Fruit fly (Drosophila melanogaster) Kc167 (cell line): ENCODE results near the gene U4-U6-60K.

Source experiments
- Myc ChIP-seq: fragments of >200 bp; optimal IDR thresholded peaks from 2 replicates; lab custom pipeline; 2017; ENCODE audit warnings: missing external identifiers
- Sin3A ChIP-seq: fragments of >200 bp; optimal IDR thresholded peaks from 2 replicates; lab custom pipeline; 2018; ENCODE audit warnings: missing external identifiers
- h ChIP-seq: fragments of >200 bp; optimal IDR thresholded peaks from 3 replicates; lab custom pipeline; 2018; ENCODE audit warnings: missing external identifiers
- insv ChIP-seq: fragments of >200 bp; optimal IDR thresholded peaks from 3 replicates; lab custom pipeline; 2018; ENCODE audit warnings: missing external identifiers
- psq ChIP-seq: fragments of >200 bp; optimal IDR thresholded peaks from 2 replicates; lab custom pipeline; 2017; ENCODE audit warnings: missing external identifiers
- ttk ChIP-seq: sonication (Bioruptor generic); optimal IDR thresholded peaks from 2 replicates; lab custom pipeline; 2017; ENCODE audit warnings: missing external identifiers

- TF ChIP-seq Sin3A (lab: Kevin White, UChicago) (no peak), insv (no peak), psq (lab: Kevin White, UChicago) (no peak), Myc (lab: Kevin White, UChicago) (no peak), h (lab: Kevin White, UChicago) (no peak), ttk (lab: Kevin White, UChicago) (no peak)
Measured at dm6 chr3L:17497969-17498368, 15.7 kb downstream of the U4-U6-60K start.
